Fruit fly (Drosophila melanogaster) whole organism, embryonic: ENCODE results near the gene Lamtor4.

Source experiments
- Aef1 ChIP-seq: fragments of 200-800 bp; sonication (Bioruptor generic); IDR thresholded peaks from 3 replicates; pipeline ENCODE4 v1.3.6; 2022; ENCODE audit warnings: missing biosample characterization, missing genetic modification characterization
- Antp ChIP-seq: fragments of 200-800 bp; sonication (Bioruptor generic); optimal IDR thresholded peaks from 3 replicates; lab custom pipeline; 2016; ENCODE audit warnings: missing biosample characterization, missing genetic modification characterization
- Asciz ChIP-seq: fragments of 200-800 bp; sonication (Bioruptor generic); optimal IDR thresholded peaks from 2 replicates; lab custom pipeline; 2017; ENCODE audit warnings: missing biosample characterization, mild to moderate bottlenecking, missing genetic modification characterization, missing genetic modification reagents
- CG10366 ChIP-seq: fragments of 200-800 bp; sonication (Bioruptor generic); IDR thresholded peaks from 2 replicates; pipeline ENCODE4 v1.3.6; 2022; ENCODE audit warnings: missing biosample characterization, missing genetic modification characterization
- CG10431 ChIP-seq: fragments of 200-800 bp; sonication (Bioruptor generic); optimal IDR thresholded peaks from 3 replicates; lab custom pipeline; 2018; ENCODE audit warnings: missing biosample characterization, mild to moderate bottlenecking, missing genetic modification characterization
- CG11085 ChIP-seq: fragments of 200-800 bp; sonication (Bioruptor generic); IDR thresholded peaks from 2 replicates; pipeline ENCODE4 v1.3.6; 2022; ENCODE audit warnings: missing biosample characterization, missing genetic modification characterization
- CG11560 ChIP-seq: fragments of 200-800 bp; sonication (Bioruptor generic); IDR thresholded peaks from 3 replicates; pipeline ENCODE4 v1.3.6; 2022; ENCODE audit warnings: missing biosample characterization, missing genetic modification characterization
- CG12219 ChIP-seq: fragments of 200-800 bp; sonication (Bioruptor generic); optimal IDR thresholded peaks from 3 replicates; lab custom pipeline; 2018; ENCODE audit warnings: missing biosample characterization, mild to moderate bottlenecking, missing genetic modification characterization
- CG13624 ChIP-seq: fragments of 200-800 bp; sonication (Bioruptor generic); optimal IDR thresholded peaks from 2 replicates; lab custom pipeline; 2016; ENCODE audit warnings: missing biosample characterization, missing genetic modification characterization
- CG14667 ChIP-seq: fragments of 200-800 bp; sonication (Bioruptor generic); IDR thresholded peaks from 2 replicates; pipeline ENCODE4 v1.3.6; 2022; ENCODE audit warnings: missing biosample characterization, missing genetic modification characterization
- CG14860 ChIP-seq: fragments of 200-800 bp; sonication (Bioruptor generic); IDR thresholded peaks from 3 replicates; pipeline ENCODE4 v1.3.6; 2022; ENCODE audit warnings: missing biosample characterization, missing genetic modification characterization; ENCODE audit not compliant: partially characterized antibody
- CG15073 ChIP-seq: fragments of 200-800 bp; sonication (Bioruptor generic); optimal IDR thresholded peaks from 2 replicates; lab custom pipeline; 2016; ENCODE audit warnings: missing biosample characterization, missing genetic modification characterization
- CG15269 ChIP-seq: fragments of 200-800 bp; sonication (Bioruptor generic); optimal IDR thresholded peaks from 2 replicates; lab custom pipeline; 2018; ENCODE audit warnings: missing biosample characterization, mild to moderate bottlenecking, missing genetic modification characterization, moderate library complexity
- CG15601 ChIP-seq: fragments of 200-800 bp; sonication (Bioruptor generic); optimal IDR thresholded peaks from 3 replicates; lab custom pipeline; 2019; ENCODE audit warnings: missing biosample characterization, mild to moderate bottlenecking, missing genetic modification characterization, moderate library complexity
- CG16813 ChIP-seq: fragments of 200-800 bp; sonication (Bioruptor generic); IDR thresholded peaks from 3 replicates; pipeline ENCODE4 v1.3.6; 2022; ENCODE audit warnings: missing biosample characterization, missing genetic modification characterization; ENCODE audit not compliant: partially characterized antibody
- CG16863 ChIP-seq: fragments of 200-800 bp; sonication (Bioruptor generic); optimal IDR thresholded peaks from 3 replicates; lab custom pipeline; 2016; ENCODE audit warnings: missing biosample characterization, missing genetic modification characterization
- CG17186 ChIP-seq: fragments of 200-800 bp; sonication (Bioruptor generic); optimal IDR thresholded peaks from 3 replicates; lab custom pipeline; 2017; ENCODE audit warnings: missing biosample characterization, missing genetic modification reagents, missing genetic modification characterization
- CG17802 ChIP-seq: fragments of 200-800 bp; sonication (Bioruptor generic); optimal IDR thresholded peaks from 2 replicates; lab custom pipeline; 2018; ENCODE audit warnings: missing biosample characterization, mild to moderate bottlenecking, missing genetic modification characterization, moderate library complexity
- CG31224 ChIP-seq: fragments of 200-800 bp; sonication (Bioruptor generic); IDR thresholded peaks from 2 replicates; pipeline ENCODE4 v1.3.6; 2022; ENCODE audit warnings: missing biosample characterization, missing genetic modification characterization
- CG31388 ChIP-seq: fragments of 200-800 bp; sonication (Bioruptor generic); optimal IDR thresholded peaks from 2 replicates; lab custom pipeline; 2016; ENCODE audit warnings: missing biosample characterization, missing genetic modification characterization
- CG33213 ChIP-seq: fragments of 200-800 bp; sonication (Bioruptor generic); optimal IDR thresholded peaks from 3 replicates; lab custom pipeline; 2016; ENCODE audit warnings: missing biosample characterization, missing genetic modification characterization
- CG33557 ChIP-seq: fragments of 200-800 bp; sonication (Bioruptor generic); optimal IDR thresholded peaks from 2 replicates; lab custom pipeline; 2019; ENCODE audit warnings: missing biosample characterization, mild to moderate bottlenecking, missing genetic modification characterization, moderate library complexity
- CG34376 ChIP-seq: fragments of 200-800 bp; sonication (Bioruptor generic); optimal IDR thresholded peaks from 2 replicates; lab custom pipeline; 2018; ENCODE audit warnings: missing biosample characterization, mild to moderate bottlenecking, missing genetic modification characterization
- CG8944 ChIP-seq: fragments of 200-800 bp; sonication (Bioruptor generic); optimal IDR thresholded peaks from 3 replicates; lab custom pipeline; 2016; ENCODE audit warnings: missing biosample characterization, missing genetic modification characterization
- CTCF ChIP-seq: fragments of 200-800 bp; sonication (Bioruptor generic); optimal IDR thresholded peaks from 2 replicates; lab custom pipeline; 2017; ENCODE audit warnings: missing biosample characterization, mild to moderate bottlenecking, missing genetic modification characterization, moderate library complexity
- Dip3 ChIP-seq: fragments of 200-800 bp; sonication (Bioruptor generic); optimal IDR thresholded peaks from 3 replicates; lab custom pipeline; 2016; ENCODE audit warnings: missing biosample characterization, missing genetic modification characterization
- Fer2 ChIP-seq: fragments of 200-800 bp; sonication (Bioruptor generic); optimal IDR thresholded peaks from 2 replicates; lab custom pipeline; 2018; ENCODE audit warnings: missing biosample characterization, mild to moderate bottlenecking, missing genetic modification characterization, moderate library complexity
- Hey ChIP-seq: fragments of 200-800 bp; sonication (Bioruptor generic); optimal IDR thresholded peaks from 3 replicates; lab custom pipeline; 2018; ENCODE audit warnings: missing biosample characterization, mild to moderate bottlenecking, missing genetic modification characterization
- PHDP ChIP-seq: fragments of 200-800 bp; sonication (Bioruptor generic); optimal IDR thresholded peaks from 3 replicates; lab custom pipeline; 2018; ENCODE audit warnings: missing biosample characterization, mild to moderate bottlenecking, missing genetic modification characterization, moderate library complexity
- ase ChIP-seq: fragments of 200-800 bp; sonication (Bioruptor generic); IDR thresholded peaks from 3 replicates; pipeline ENCODE4 v1.3.6; 2022; ENCODE audit warnings: missing biosample characterization, missing genetic modification characterization
- bab2 ChIP-seq: fragments of 200-800 bp; sonication (Bioruptor generic); optimal IDR thresholded peaks from 2 replicates; lab custom pipeline; 2016; ENCODE audit warnings: missing biosample characterization, missing genetic modification characterization
- bcd ChIP-seq: fragments of 200-800 bp; sonication (Bioruptor generic); optimal IDR thresholded peaks from 2 replicates; lab custom pipeline; 2017; ENCODE audit warnings: missing biosample characterization, mild to moderate bottlenecking, missing genetic modification characterization
- bowl ChIP-seq: fragments of 200-800 bp; sonication (Bioruptor generic); IDR thresholded peaks from 2 replicates; pipeline ENCODE4 v1.3.6; 2022; ENCODE audit warnings: missing biosample characterization, missing genetic modification characterization
- chm ChIP-seq: fragments of 200-800 bp; sonication (Bioruptor generic); IDR thresholded peaks from 2 replicates; pipeline ENCODE4 v1.3.6; 2022; ENCODE audit warnings: missing biosample characterization, missing genetic modification characterization
- croc ChIP-seq: fragments of 200-800 bp; sonication (Bioruptor generic); conservative IDR thresholded peaks from 3 replicates; pipeline ENCODE4 v1.3.6; 2022; ENCODE audit warnings: missing biosample characterization, missing genetic modification characterization
- ems ChIP-seq: fragments of 200-800 bp; sonication (Bioruptor generic); optimal IDR thresholded peaks from 3 replicates; lab custom pipeline; 2016; ENCODE audit warnings: missing biosample characterization, missing genetic modification characterization
- jigr1 ChIP-seq: fragments of 200-800 bp; sonication (Bioruptor generic); IDR thresholded peaks from 3 replicates; pipeline ENCODE4 v1.3.6; 2022; ENCODE audit warnings: missing biosample characterization, missing genetic modification characterization
- ken ChIP-seq: fragments of 200-800 bp; sonication (Bioruptor generic); IDR thresholded peaks from 3 replicates; pipeline ENCODE4 v1.3.6; 2022; ENCODE audit warnings: missing biosample characterization, missing genetic modification characterization
- lov ChIP-seq, 2 experiments: fragments of 200-800 bp in 1 of 2; fragments of >200 bp in 1 of 2; sonication (Bioruptor generic) in 1 of 2; IDR thresholded peaks in 1 of 2; optimal IDR thresholded peaks in 1 of 2; 2 replicates in 1 of 2; 3 replicates in 1 of 2; pipeline versions ENCODE4 v1.3.6 to Lab custom; 2017 to 2022; ENCODE audit warnings: missing biosample characterization in 1 of 2, missing genetic modification characterization in 1 of 2
- org-1 ChIP-seq: fragments of 200-800 bp; sonication (Bioruptor generic); optimal IDR thresholded peaks from 2 replicates; lab custom pipeline; 2017; ENCODE audit warnings: missing biosample characterization, missing genetic modification characterization
- schlank ChIP-seq: fragments of 200-800 bp; sonication (Bioruptor generic); optimal IDR thresholded peaks from 2 replicates; lab custom pipeline; 2018; ENCODE audit warnings: missing biosample characterization, mild to moderate bottlenecking, missing genetic modification characterization
- seq ChIP-seq: fragments of 200-800 bp; sonication (Bioruptor generic); IDR thresholded peaks from 2 replicates; pipeline ENCODE4 v1.3.6; 2022; ENCODE audit warnings: missing biosample characterization, missing genetic modification characterization
- shn ChIP-seq: fragments of 200-800 bp; sonication (Bioruptor generic); optimal IDR thresholded peaks from 3 replicates; lab custom pipeline; 2016; ENCODE audit warnings: missing biosample characterization, missing genetic modification characterization
- sim ChIP-seq: fragments of 200-800 bp; sonication (Bioruptor generic); IDR thresholded peaks from 2 replicates; pipeline ENCODE4 v1.3.6; 2022; ENCODE audit warnings: missing biosample characterization, missing genetic modification characterization
- stc ChIP-seq: fragments of 200-800 bp; sonication (Bioruptor generic); IDR thresholded peaks from 2 replicates; pipeline ENCODE4 v1.3.6; 2022; ENCODE audit warnings: missing biosample characterization, missing genetic modification characterization
- tap ChIP-seq: fragments of 200-800 bp; optimal IDR thresholded peaks from 3 replicates; lab custom pipeline; 2019; ENCODE audit warnings: missing biosample characterization, mild to moderate bottlenecking, missing genetic modification characterization, moderate library complexity
- tin ChIP-seq: fragments of 200-800 bp; sonication (Bioruptor generic); optimal IDR thresholded peaks from 3 replicates; lab custom pipeline; 2016; ENCODE audit warnings: missing biosample characterization, missing genetic modification characterization
- tio ChIP-seq: fragments of 200-800 bp; sonication (Bioruptor generic); optimal IDR thresholded peaks from 2 replicates; lab custom pipeline; 2017; ENCODE audit warnings: missing biosample characterization, missing genetic modification characterization, inconsistent platforms
- trh ChIP-seq: fragments of 200-800 bp; sonication (Bioruptor generic); optimal IDR thresholded peaks from 2 replicates; lab custom pipeline; 2016; ENCODE audit warnings: missing biosample characterization, missing genetic modification characterization
- usp ChIP-seq: fragments of >200 bp; optimal IDR thresholded peaks from 2 replicates; lab custom pipeline; 2017; ENCODE audit warnings: missing biosample characterization, missing genetic modification characterization
- vvl ChIP-seq: fragments of 200-800 bp; sonication (Bioruptor generic); IDR thresholded peaks from 2 replicates; pipeline ENCODE4 v1.3.6; 2022; ENCODE audit warnings: missing biosample characterization, missing genetic modification characterization
- wek ChIP-seq: fragments of 200-800 bp; sonication (Bioruptor generic); optimal IDR thresholded peaks from 3 replicates; lab custom pipeline; 2018; ENCODE audit warnings: missing biosample characterization, mild to moderate bottlenecking, missing genetic modification characterization, moderate library complexity

Gene Lamtor4

dm6 chr3L:3892154-3892624 is 4.5 kb upstream of the Lamtor4 start, which contains the start of gene Fie (continued):
- TF ChIP-seq Antp (GFP tag; lab: Kevin White, UChicago) (no peak), lov (optimal IDR thresholded peaks at IDR 0.05; lab: Kevin White, UChicago) (no peak), lov (GFP tag; IDR thresholded peaks at IDR 0.05; lab: Robert Waterston, UW) (no peak), CG31224 (GFP tag; lab: Robert Waterston, UW) (no peak), CG31388 (GFP tag; lab: Kevin White, UChicago) (no peak), Dip3 (GFP tag; lab: Kevin White, UChicago) (peak; percentile 61), schlank (tag; lab: Kevin White, UChicago) (no peak), CG11560 (tag; lab: Robert Waterston, UW) (no peak), Fer2 (tag; lab: Kevin White, UChicago) (no peak), CG10431 (GFP tag; lab: Kevin White, UChicago) (no peak), CG14860 (GFP tag; lab: Robert Waterston, UW) (no peak), CG33557 (no peak), CG12219 (GFP tag; lab: Kevin White, UChicago) (peak; percentile 59), seq (peak; percentile 67), wek (no peak), CG34376 (GFP tag; lab: Kevin White, UChicago) (peak; percentile 37), CG10366 (GFP tag; lab: Robert Waterston, UW) (no peak), CG15601 (tag; lab: Kevin White, UChicago) (peak; percentile 63), tio (peak; percentile 63), trh (no peak), CG11085 (GFP tag; lab: Robert Waterston, UW) (no peak), usp (GFP tag; lab: Kevin White, UChicago) (no peak), CG17802 (tag; lab: Kevin White, UChicago) (no peak), CG15269 (tag; lab: Kevin White, UChicago) (peak; percentile 78), CG14667 (GFP tag; lab: Robert Waterston, UW) (no peak), CTCF (GFP tag; lab: Kevin White, UChicago) (no peak), ase (GFP tag; lab: Robert Waterston, UW) (no peak), tin (peak; percentile 24), stc (GFP tag; lab: Robert Waterston, UW) (no peak; the same call in 1 of the 2 replicates), ems (GFP tag; lab: Kevin White, UChicago) (peak; percentile 25), Asciz (peak; percentile 57), CG15073 (GFP tag; lab: Kevin White, UChicago) (no peak), Hey (no peak), CG13624 (GFP tag; lab: Kevin White, UChicago) (peak; percentile 55), chm (GFP tag; lab: Robert Waterston, UW) (no peak; the same call in 1 of the 2 replicates), jigr1 (GFP tag; lab: Robert Waterston, UW) (no peak), CG8944 (GFP tag; lab: Kevin White, UChicago) (no peak), croc (GFP tag; lab: Robert Waterston, UW) (0 out of 3 replicates have a peak, but pooled peaks have one; percentile 18), bowl (no peak), bcd (GFP tag; lab: Kevin White, UChicago) (peak; percentile 57), sim (GFP tag; lab: Robert Waterston, UW) (no peak), CG17186 (GFP tag; lab: Kevin White, UChicago) (no peak), CG33213 (GFP tag; lab: Kevin White, UChicago) (peak; percentile 4), tap (tag; lab: Kevin White, UChicago) (no peak), CG16813 (GFP tag; lab: Robert Waterston, UW) (no peak), PHDP (tag; lab: Kevin White, UChicago) (peak; percentile 78), shn (GFP tag; lab: Kevin White, UChicago) (no peak), org-1 (GFP tag; lab: Kevin White, UChicago) (peak; percentile 47), Aef1 (GFP tag; lab: Robert Waterston, UW) (no peak), vvl (GFP tag; lab: Robert Waterston, UW) (peak; percentile 35; the same call in 1 of the 2 replicates), CG16863 (peak; percentile 13), bab2 (GFP tag; lab: Kevin White, UChicago) (no peak), ken (no peak)
